Fruit fly (Drosophila melanogaster): ENCODE results near the gene Abd-B.

Gene Abd-B

DNA sequence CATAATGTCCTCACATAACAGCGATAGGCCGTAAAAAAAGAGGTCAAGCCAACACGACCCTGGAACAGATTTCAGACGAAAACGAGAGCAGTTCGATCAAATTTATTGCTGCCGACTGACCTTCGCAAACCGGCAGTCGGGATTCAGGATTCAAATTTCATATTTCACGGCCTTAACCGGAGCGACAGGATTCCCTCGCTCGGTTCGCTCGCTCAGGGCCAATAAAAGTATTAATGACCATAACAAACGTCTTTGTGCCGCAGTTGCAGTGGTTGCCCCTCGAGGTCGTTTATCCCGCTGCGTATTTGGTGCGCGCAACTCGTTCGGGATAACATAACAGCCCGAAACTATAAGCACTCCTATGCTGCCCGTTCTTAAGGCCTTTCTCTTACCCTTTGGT lies 70.0 kb downstream of the Abd-B start:
- TF ChIP-seq CG8478 (optimal IDR thresholded peaks at IDR 0.05) = no peak
- TF ChIP-seq Dll (optimal IDR thresholded peaks at IDR 0.05) = no peak
- TF ChIP-seq usp (GFP tag; optimal IDR thresholded peaks at IDR 0.05) = no peak
- TF ChIP-seq EcR (GFP tag; optimal IDR thresholded peaks at IDR 0.05) = no peak
- no peak for TF ChIP-seq psq (optimal IDR thresholded peaks at IDR 0.05)
- TF ChIP-seq pan (optimal IDR thresholded peaks at IDR 0.05) = no peak

DNA sequence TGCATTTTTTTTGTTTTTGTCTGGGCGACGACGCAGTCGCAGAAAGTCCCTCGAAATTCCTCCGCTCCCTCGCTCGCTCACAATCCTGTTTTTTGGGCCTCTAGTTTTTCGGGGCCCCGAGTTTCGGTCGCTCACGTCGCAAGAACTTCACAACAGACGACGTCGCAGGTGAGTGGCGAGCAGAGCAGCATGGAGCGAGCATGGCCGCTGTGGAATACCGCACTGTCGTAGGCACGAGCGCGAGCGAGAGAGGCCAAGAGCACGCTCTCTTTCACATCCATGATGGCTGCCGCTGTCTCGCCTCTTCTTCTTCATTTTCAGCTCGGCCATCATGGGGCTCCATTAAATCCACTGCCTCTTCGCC lies 72.4 kb downstream of the Abd-B start:
- TF ChIP-seq usp (GFP tag; optimal IDR thresholded peaks at IDR 0.05) (no peak), Dll (optimal IDR thresholded peaks at IDR 0.05) (peak; percentile 10), pan (optimal IDR thresholded peaks at IDR 0.05) (no peak)

DNA sequence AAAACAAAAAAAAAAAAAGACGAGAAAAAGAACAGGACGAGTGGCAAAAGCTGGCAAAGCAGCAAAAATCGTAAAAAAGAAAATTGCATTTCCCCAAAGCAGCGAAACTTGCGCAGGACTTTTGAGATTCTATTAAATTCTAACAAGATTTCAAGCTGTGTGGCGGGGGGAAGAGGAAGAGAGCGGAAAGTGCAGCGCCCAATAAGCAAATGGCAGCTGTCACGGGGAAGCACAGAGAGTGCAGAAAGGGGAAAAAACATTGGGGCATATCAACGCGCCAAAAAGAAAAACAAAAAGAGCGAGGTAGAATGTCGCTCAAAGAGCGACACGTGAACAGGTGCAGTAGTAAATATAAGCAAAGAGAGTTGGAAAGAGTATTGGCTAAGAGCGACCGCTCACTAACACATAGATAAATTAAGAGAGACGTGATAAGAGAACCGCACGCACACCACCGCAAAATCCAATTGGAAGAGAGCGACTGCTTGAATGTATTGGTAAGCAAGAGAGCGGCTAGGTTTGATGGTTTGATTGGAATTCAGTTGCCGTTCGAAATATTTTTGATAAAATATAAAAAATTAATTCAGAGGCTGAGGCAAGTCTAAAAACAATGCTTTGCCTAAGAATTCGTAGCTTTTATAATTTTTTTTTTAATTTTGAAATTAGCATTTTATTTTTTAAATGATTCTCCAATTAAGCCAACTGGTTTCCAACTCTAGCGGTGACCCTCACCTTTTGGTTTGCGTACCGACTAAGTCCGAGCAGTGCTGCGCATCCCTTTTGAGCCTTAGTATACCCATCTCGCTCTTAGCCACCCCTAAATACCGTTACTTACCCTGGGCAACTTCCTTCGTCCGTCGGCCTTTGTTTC lies 73.0 kb downstream of the Abd-B start:
- TF ChIP-seq psq (optimal IDR thresholded peaks at IDR 0.05) = no peak
- peak; percentile 5 for TF ChIP-seq CG8478 (optimal IDR thresholded peaks at IDR 0.05)

DNA sequence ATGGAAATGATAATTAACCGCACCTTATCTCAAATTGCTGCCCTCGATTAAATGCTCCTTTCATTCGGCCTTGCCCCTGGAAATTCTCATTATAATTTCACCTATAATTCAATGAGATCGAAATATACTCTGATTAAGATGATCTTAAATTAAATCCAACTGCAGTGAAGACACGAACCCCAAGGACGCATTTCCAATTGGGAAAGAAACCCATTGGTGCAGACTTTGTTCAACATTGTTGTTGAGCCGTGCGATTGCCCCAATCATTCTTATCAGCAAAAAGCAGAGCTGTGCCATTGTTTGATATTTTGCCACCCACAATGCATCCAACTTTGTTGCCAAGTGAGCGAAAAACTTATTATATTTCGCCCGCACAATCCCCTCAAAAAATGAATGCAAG lies 73.7 kb downstream of the Abd-B start:
- TF ChIP-seq pan (optimal IDR thresholded peaks at IDR 0.05) (no peak), Dll (optimal IDR thresholded peaks at IDR 0.05) (no peak), EcR (GFP tag; optimal IDR thresholded peaks at IDR 0.05) (no peak), psq (optimal IDR thresholded peaks at IDR 0.05) (no peak), CG8478 (optimal IDR thresholded peaks at IDR 0.05) (no peak), usp (GFP tag; optimal IDR thresholded peaks at IDR 0.05) (no peak)

DNA sequence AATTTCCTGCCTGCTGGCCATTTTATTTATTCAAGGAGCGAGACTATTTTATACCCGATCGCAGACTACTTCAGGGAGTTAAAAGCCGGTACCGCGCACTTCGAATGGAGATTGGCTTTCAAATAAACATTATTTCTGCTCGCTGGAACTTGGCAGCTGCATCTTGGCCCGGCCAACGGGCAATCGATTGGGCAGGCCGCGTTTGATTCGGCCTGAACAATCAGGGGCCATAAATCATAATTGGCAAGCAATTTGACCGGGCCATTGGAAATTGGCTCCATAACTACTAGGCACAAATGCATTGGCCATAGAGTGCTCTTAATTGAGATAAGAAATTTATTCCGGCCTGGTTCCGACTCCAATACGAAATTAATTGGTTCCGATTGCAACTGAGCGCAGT lies 75.8 kb downstream of the Abd-B start, which contains the start of gene MSAmiP:
MSAmiP (minus strand) TSS at position 101 of the 400 bp plus-strand sequence.
- TF ChIP-seq usp (GFP tag; optimal IDR thresholded peaks at IDR 0.05) = no peak
- no peak for TF ChIP-seq Dll (optimal IDR thresholded peaks at IDR 0.05)
- TF ChIP-seq pan (optimal IDR thresholded peaks at IDR 0.05) = no peak
- no peak for TF ChIP-seq EcR (GFP tag; optimal IDR thresholded peaks at IDR 0.05)
- TF ChIP-seq psq (optimal IDR thresholded peaks at IDR 0.05) = no peak
- TF ChIP-seq CG8478 (optimal IDR thresholded peaks at IDR 0.05) = no peak

DNA sequence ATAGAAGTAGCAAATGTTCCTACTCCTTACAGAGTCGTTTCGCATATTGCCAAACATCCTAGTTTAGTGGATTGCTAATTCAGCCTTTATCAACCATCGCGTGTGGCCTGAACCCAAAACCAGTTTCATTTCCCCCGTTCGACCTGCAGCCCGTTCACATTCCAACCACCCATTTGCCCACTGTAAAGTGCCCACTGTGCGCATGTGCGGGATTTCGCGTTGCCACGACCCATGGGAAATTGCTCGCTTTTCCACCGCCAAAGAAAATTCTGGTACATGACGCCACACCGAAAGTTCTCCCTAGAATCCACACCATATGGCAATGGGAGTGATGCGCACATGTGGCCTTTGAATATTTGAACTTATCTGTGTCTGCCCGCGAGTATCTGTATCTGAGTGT lies 78.7 kb downstream of the Abd-B start:
- TF ChIP-seq pan (optimal IDR thresholded peaks at IDR 0.05) (no peak), psq (optimal IDR thresholded peaks at IDR 0.05) (no peak), Dll (optimal IDR thresholded peaks at IDR 0.05) (no peak), EcR (GFP tag; optimal IDR thresholded peaks at IDR 0.05) (no peak), CG8478 (optimal IDR thresholded peaks at IDR 0.05) (no peak), usp (GFP tag; optimal IDR thresholded peaks at IDR 0.05) (no peak)

DNA sequence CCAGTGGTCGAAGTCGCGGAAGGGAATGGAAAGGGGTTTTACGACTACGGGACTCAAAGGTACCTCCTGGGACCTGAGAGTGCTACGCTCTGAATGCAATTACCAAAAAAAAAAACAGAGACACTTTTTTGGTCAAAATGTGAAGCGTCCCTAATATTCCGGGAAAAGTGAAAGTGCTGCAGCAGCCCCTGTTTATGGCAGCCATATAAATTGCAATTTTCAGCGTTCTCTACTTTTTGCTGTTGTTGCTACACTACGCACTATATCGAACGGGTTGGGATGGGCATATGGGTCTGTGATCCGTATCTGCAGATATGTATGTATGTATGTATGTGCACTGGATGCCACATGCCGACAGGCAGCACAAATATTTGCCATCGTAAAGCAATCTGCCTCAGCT lies 80.0 kb downstream of the Abd-B start:
- TF ChIP-seq psq (optimal IDR thresholded peaks at IDR 0.05) (no peak), EcR (GFP tag; optimal IDR thresholded peaks at IDR 0.05) (no peak), CG8478 (optimal IDR thresholded peaks at IDR 0.05) (no peak), usp (GFP tag; optimal IDR thresholded peaks at IDR 0.05) (no peak), Dll (optimal IDR thresholded peaks at IDR 0.05) (no peak), pan (optimal IDR thresholded peaks at IDR 0.05) (no peak)

DNA sequence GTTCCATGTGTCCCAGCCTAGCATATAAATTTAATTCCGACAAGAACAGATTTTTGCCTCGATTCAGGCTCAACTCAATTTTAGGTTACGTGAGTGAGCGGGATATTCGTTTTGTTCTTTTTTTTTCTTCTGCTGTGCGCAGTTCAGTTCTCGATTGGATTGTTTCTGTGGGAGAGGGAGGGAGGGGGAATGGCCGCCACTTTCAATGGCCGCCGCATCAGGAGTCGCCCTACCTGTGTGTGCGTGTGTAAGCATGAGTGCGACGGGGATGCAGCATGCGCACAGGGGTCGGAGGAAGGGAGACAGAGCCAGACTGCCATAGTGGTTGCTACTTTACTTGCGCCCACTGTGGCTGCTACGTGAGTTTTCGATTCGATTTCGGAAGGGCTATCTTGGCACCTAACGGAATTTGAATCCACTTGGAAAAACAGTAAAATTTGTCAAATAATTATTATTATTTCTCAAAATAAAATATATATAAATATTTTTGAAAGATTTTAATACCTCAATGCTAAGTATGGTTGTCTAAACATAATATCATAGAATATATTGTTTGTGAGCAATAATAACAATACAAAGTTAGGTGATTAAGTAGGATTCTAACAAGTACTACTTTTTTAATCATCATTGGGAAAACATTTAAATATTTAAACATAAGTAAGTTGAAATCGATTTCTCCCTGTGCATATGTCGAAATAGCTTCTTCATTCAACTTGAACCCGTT lies 85.4 kb downstream of the Abd-B start:
- TF ChIP-seq usp (GFP tag; optimal IDR thresholded peaks at IDR 0.05) (no peak), psq (optimal IDR thresholded peaks at IDR 0.05) (no peak), pan (optimal IDR thresholded peaks at IDR 0.05) (no peak), EcR (GFP tag; optimal IDR thresholded peaks at IDR 0.05) (no peak), CG8478 (optimal IDR thresholded peaks at IDR 0.05) (no peak), Dll (optimal IDR thresholded peaks at IDR 0.05) (no peak)

DNA sequence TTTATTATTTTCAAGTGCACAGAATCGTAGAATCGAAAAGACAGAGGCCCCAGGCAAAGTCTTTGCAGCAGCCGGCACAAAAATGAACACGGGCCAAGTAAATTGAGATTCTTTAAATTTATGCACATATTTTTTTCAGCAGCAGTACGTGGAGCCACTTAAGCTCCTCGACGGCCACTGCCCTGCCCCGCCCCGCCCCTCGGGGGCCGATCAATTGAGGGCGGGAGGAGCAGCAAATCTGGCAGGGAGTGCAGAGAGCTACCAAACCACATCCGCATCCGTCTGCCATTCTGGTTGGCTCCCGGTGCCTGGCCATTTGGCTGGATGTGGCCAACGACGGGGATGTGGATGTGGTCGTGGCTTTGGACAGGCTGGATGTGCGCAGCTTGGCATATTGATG lies 87.5 kb downstream of the Abd-B start:
- TF ChIP-seq Dll (optimal IDR thresholded peaks at IDR 0.05) = no peak
- TF ChIP-seq EcR (GFP tag; optimal IDR thresholded peaks at IDR 0.05) = no peak
- no peak for TF ChIP-seq psq (optimal IDR thresholded peaks at IDR 0.05)
- no peak for TF ChIP-seq usp (GFP tag; optimal IDR thresholded peaks at IDR 0.05)
- no peak for TF ChIP-seq pan (optimal IDR thresholded peaks at IDR 0.05)

DNA sequence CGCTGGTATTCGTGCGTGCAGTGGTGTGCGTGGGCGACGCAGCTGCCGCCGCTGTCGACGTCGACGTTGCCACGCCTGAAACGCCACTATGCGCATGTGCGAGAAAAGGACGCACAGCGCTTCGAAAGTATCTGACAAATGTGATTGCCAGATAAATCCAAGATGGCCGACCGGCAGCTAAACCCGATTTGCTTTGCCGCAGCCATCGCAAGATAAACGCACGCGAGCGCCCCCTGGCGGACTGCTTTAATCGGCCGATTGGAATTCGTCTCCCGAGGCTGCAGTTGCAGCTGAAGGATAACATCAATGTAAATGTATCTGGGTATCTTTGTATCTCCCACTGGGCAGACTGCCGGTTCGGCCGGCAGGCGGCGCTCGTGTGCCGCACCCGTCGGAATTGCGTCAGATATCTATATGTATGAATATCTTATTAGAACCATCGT lies 89.5 kb downstream of the Abd-B start:
- TF ChIP-seq Dll (optimal IDR thresholded peaks at IDR 0.05) (peak; percentile 69), psq (optimal IDR thresholded peaks at IDR 0.05) (no peak), EcR (GFP tag; optimal IDR thresholded peaks at IDR 0.05) (no peak), usp (GFP tag; optimal IDR thresholded peaks at IDR 0.05) (no peak), CG8478 (optimal IDR thresholded peaks at IDR 0.05) (peak; percentile 28), pan (optimal IDR thresholded peaks at IDR 0.05) (no peak)

DNA sequence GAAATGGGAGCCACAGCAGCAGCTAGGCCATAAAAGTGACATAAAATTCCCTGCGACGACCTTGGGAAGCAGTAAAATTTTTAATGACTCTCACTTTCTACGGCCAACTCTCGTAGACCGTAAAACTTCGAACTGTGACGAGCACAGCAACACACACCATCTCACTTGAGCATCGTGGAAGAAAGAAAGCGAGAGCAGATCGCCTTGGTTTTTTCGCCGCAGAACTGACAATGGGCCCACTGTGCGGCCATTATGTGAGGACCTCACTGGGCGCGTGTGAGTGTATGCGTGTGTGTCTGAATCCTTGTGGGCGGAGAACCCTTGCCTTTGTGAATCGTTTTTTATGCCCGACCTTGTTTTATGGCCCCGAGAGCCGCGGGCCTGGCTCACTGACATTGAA lies 93.6 kb downstream of the Abd-B start:
- no peak for TF ChIP-seq psq (optimal IDR thresholded peaks at IDR 0.05)
- TF ChIP-seq CG8478 (optimal IDR thresholded peaks at IDR 0.05) = no peak
- TF ChIP-seq pan (optimal IDR thresholded peaks at IDR 0.05) = no peak
- TF ChIP-seq usp (GFP tag; optimal IDR thresholded peaks at IDR 0.05) = no peak
- TF ChIP-seq Dll (optimal IDR thresholded peaks at IDR 0.05) = no peak
- TF ChIP-seq EcR (GFP tag; optimal IDR thresholded peaks at IDR 0.05) = no peak
